Worm (Caenorhabditis elegans) whole organism, L1 larva: ENCODE measurements around the gene ttbk-6.
A peak's percentile ranks its signal among the peaks of the same experiment; 100 is the strongest.

Source experiments
- Y116A8C.19 ChIP-seq: sonication (generic microtip); optimal IDR thresholded peaks from 2 replicates; lab custom pipeline; 2016; ENCODE audit warnings: missing compliant biosample characterization, missing genetic modification characterization, borderline replicate concordance
- ceh-82 ChIP-seq, 3 experiments: fragments of 150-350 bp in 1 of 3; sonication (generic microtip) in 2 of 3; optimal IDR thresholded peaks; 2 replicates each; lab custom pipeline; 2014 to 2017; ENCODE audit warnings: missing biosample characterization in 3 of 3, missing genetic modification characterization in 3 of 3
- ceh-88 ChIP-seq: fragments of 200-800 bp; sonication (Bioruptor generic); IDR thresholded peaks from 2 replicates; pipeline ENCODE4 v1.3.6; 2022; ENCODE audit warnings: missing genetic modification characterization, missing compliant biosample characterization
- efl-1 ChIP-seq, 4 experiments: fragments of 150-350 bp; optimal IDR thresholded peaks in 3 of 4; peaks in 1 of 4; 1 replicate in 1 of 4; 2 replicates in 3 of 4; lab custom pipeline; 2014; ENCODE audit warnings: missing biosample characterization in 2 of 4, missing genetic modification characterization in 2 of 4, missing genetic modification reagents in 2 of 4
- efl-3 ChIP-seq: fragments of 200-800 bp; sonication (Bioruptor generic); optimal IDR thresholded peaks from 2 replicates; lab custom pipeline; 2018; ENCODE audit warnings: mild to moderate bottlenecking, missing genetic modification characterization, missing compliant biosample characterization
- egl-13 ChIP-seq: sonication (generic microtip); optimal IDR thresholded peaks from 2 replicates; lab custom pipeline; 2016; ENCODE audit warnings: missing genotype, missing genetic modification reagents, missing genetic modification characterization, missing compliant biosample characterization
- fkh-10 ChIP-seq: sonication (generic microtip); optimal IDR thresholded peaks from 2 replicates; lab custom pipeline; 2017; ENCODE audit warnings: missing biosample characterization, missing genetic modification reagents, missing genetic modification characterization
- fkh-4 ChIP-seq: sonication (generic microtip); optimal IDR thresholded peaks from 2 replicates; lab custom pipeline; 2016; ENCODE audit warnings: missing compliant biosample characterization, missing genetic modification characterization, borderline replicate concordance
- fkh-8 ChIP-seq: sonication (generic microtip); optimal IDR thresholded peaks from 2 replicates; lab custom pipeline; 2016; ENCODE audit warnings: mild to moderate bottlenecking, missing genetic modification characterization, missing compliant biosample characterization
- hlh-4 ChIP-seq: sonication (generic microtip); optimal IDR thresholded peaks from 2 replicates; lab custom pipeline; 2016; ENCODE audit warnings: mild to moderate bottlenecking, missing genetic modification characterization, missing compliant biosample characterization
- irx-1 ChIP-seq: sonication (generic microtip); optimal IDR thresholded peaks from 2 replicates; lab custom pipeline; 2016; ENCODE audit warnings: missing genetic modification characterization, missing compliant biosample characterization
- isw-1 ChIP-seq: fragments of 200-800 bp; sonication (Bioruptor generic); IDR thresholded peaks from 2 replicates; pipeline ENCODE4 v1.3.6; 2022; ENCODE audit warnings: missing genetic modification characterization, missing compliant biosample characterization
- lin-13 ChIP-seq: fragments of 150-350 bp; optimal IDR thresholded peaks from 2 replicates; lab custom pipeline; 2014; ENCODE audit warnings: missing biosample characterization, missing genetic modification reagents, missing genetic modification characterization
- lin-14 ChIP-seq: fragments of 200-800 bp; sonication (Bioruptor generic); optimal IDR thresholded peaks from 2 replicates; lab custom pipeline; 2018; ENCODE audit warnings: mild to moderate bottlenecking, missing genetic modification characterization, moderate library complexity, missing compliant biosample characterization
- lin-35 ChIP-seq, 2 experiments: fragments of 150-350 bp; optimal IDR thresholded peaks; 2 replicates each; lab custom pipeline; 2014; ENCODE audit warnings: missing biosample characterization in 2 of 2, missing genetic modification characterization in 2 of 2, missing genetic modification reagents in 2 of 2
- lir-3 ChIP-seq: sonication (generic microtip); optimal IDR thresholded peaks from 2 replicates; lab custom pipeline; 2016; ENCODE audit warnings: mild to moderate bottlenecking, missing genetic modification characterization, moderate library complexity, missing compliant biosample characterization; ENCODE audit not compliant: poor library complexity
- mdl-1 ChIP-seq, 2 experiments: fragments of 150-350 bp; optimal IDR thresholded peaks; 2 replicates each; lab custom pipeline; 2014 to 2017; ENCODE audit warnings: missing biosample characterization in 2 of 2, missing genetic modification characterization in 2 of 2, inconsistent platforms in 1 of 2
- mep-1 ChIP-seq: fragments of 150-350 bp; optimal IDR thresholded peaks from 2 replicates; lab custom pipeline; 2014; ENCODE audit warnings: missing biosample characterization, missing genetic modification characterization
- nhr-12 ChIP-seq: sonication (generic microtip); optimal IDR thresholded peaks from 2 replicates; lab custom pipeline; 2017; ENCODE audit warnings: missing biosample characterization, missing genetic modification characterization
- nhr-19 ChIP-seq: fragments of 200-800 bp; sonication (Bioruptor generic); conservative IDR thresholded peaks from 2 replicates; pipeline ENCODE4 v1.3.6; 2022; ENCODE audit warnings: missing genetic modification characterization, missing compliant biosample characterization
- nhr-20 ChIP-seq: sonication (generic microtip); optimal IDR thresholded peaks from 2 replicates; lab custom pipeline; 2016; ENCODE audit warnings: mild to moderate bottlenecking, missing genetic modification characterization, missing compliant biosample characterization
- nhr-47 ChIP-seq: sonication (generic microtip); optimal IDR thresholded peaks from 2 replicates; lab custom pipeline; 2016; ENCODE audit warnings: mild to moderate bottlenecking, missing genetic modification characterization, moderate library complexity, missing compliant biosample characterization
- nhr-71 ChIP-seq: sonication (generic microtip); optimal IDR thresholded peaks from 2 replicates; lab custom pipeline; 2016; ENCODE audit warnings: mild to moderate bottlenecking, missing genetic modification characterization, moderate library complexity, missing compliant biosample characterization
- nhr-90 ChIP-seq: sonication (generic microtip); optimal IDR thresholded peaks from 2 replicates; lab custom pipeline; 2016; ENCODE audit warnings: mild to moderate bottlenecking, missing genetic modification characterization, missing compliant biosample characterization; ENCODE audit not compliant: poor library complexity
- pax-3 ChIP-seq: fragments of 200-800 bp; sonication (Bioruptor generic); optimal IDR thresholded peaks from 2 replicates; lab custom pipeline; 2018; ENCODE audit warnings: mild to moderate bottlenecking, missing genetic modification characterization, moderate library complexity, missing compliant biosample characterization
- pqm-1 ChIP-seq: sonication (generic microtip); optimal IDR thresholded peaks from 3 replicates; lab custom pipeline; 2017; ENCODE audit warnings: missing biosample characterization, missing genetic modification characterization
- rnt-1 ChIP-seq: sonication (generic microtip); optimal IDR thresholded peaks from 2 replicates; lab custom pipeline; 2016; ENCODE audit warnings: mild to moderate bottlenecking, missing genetic modification characterization, moderate library complexity, missing compliant biosample characterization
- snpc-4 ChIP-seq: fragments of 150-350 bp; optimal IDR thresholded peaks from 2 replicates; lab custom pipeline; 2014; ENCODE audit warnings: missing biosample characterization, missing genetic modification characterization
- snu-23 ChIP-seq: sonication (generic microtip); optimal IDR thresholded peaks from 2 replicates; lab custom pipeline; 2016; ENCODE audit warnings: missing genetic modification characterization, missing compliant biosample characterization
- sox-4 ChIP-seq: sonication (generic microtip); optimal IDR thresholded peaks from 2 replicates; lab custom pipeline; 2016; ENCODE audit warnings: missing genetic modification characterization, missing compliant biosample characterization
- tlp-1 ChIP-seq: fragments of 150-350 bp; optimal IDR thresholded peaks from 2 replicates; lab custom pipeline; 2014; ENCODE audit warnings: missing biosample characterization, missing genetic modification characterization
- unc-86 ChIP-seq: sonication (generic microtip); optimal IDR thresholded peaks from 2 replicates; lab custom pipeline; 2016; ENCODE audit warnings: missing genetic modification characterization, missing compliant biosample characterization
- zag-1 ChIP-seq: fragments of 150-350 bp; optimal IDR thresholded peaks from 2 replicates; lab custom pipeline; 2014; ENCODE audit warnings: missing biosample characterization, missing genetic modification characterization
- zip-4 ChIP-seq: fragments of 200-800 bp; sonication (Bioruptor generic); optimal IDR thresholded peaks from 2 replicates; lab custom pipeline; 2018; ENCODE audit warnings: mild to moderate bottlenecking, missing genetic modification characterization, moderate library complexity, missing compliant biosample characterization
- ztf-11 ChIP-seq, 2 experiments: sonication (generic microtip); optimal IDR thresholded peaks; 2 replicates each; lab custom pipeline; 2016 to 2017; ENCODE audit warnings: missing genetic modification characterization in 2 of 2, missing biosample characterization in 1 of 2, missing compliant biosample characterization in 1 of 2
- ztf-4 ChIP-seq: fragments of 150-350 bp; optimal IDR thresholded peaks from 2 replicates; lab custom pipeline; 2014; ENCODE audit warnings: missing biosample characterization, missing genetic modification characterization

Gene ttbk-6

ce11 chrIII:5031375-5031836, 43.1 kb upstream of the ttbk-6 start (continued):
- TF ChIP-seq lin-13 (GFP tag; lab: Kevin White, UChicago) = peak; percentile 22
- TF ChIP-seq pax-3 = peak; percentile 78
- peak; percentile 33 for TF ChIP-seq efl-3 (GFP tag; lab: Kevin White, UChicago)
- peak in 1 of 2 experiments; percentile 33 for TF ChIP-seq mdl-1 (tag; optimal IDR thresholded peaks at IDR 0.05; lab: Kevin White, UChicago)
- TF ChIP-seq lir-3 (tag; lab: Kevin White, UChicago) = peak; percentile 55
- peak in 2 of 3 experiments; percentile 5 to 32 for TF ChIP-seq ceh-82 (tag; optimal IDR thresholded peaks at IDR 0.05; lab: Kevin White, UChicago)
- TF ChIP-seq ztf-11 (tag; optimal IDR thresholded peaks at IDR 0.05; lab: Kevin White, UChicago) = peak in 1 of 2 experiments; percentile 71
- TF ChIP-seq lin-14 (GFP tag; lab: Kevin White, UChicago) = peak; percentile 78
- peak; percentile 73 for TF ChIP-seq snu-23 (GFP tag; lab: Kevin White, UChicago)
- TF ChIP-seq nhr-19 (GFP tag; lab: Robert Waterston, UW) = peak; percentile 84
- TF ChIP-seq sox-4 (tag; lab: Kevin White, UChicago) = peak; percentile 74
- peak; percentile 25 for TF ChIP-seq snpc-4
- TF ChIP-seq ceh-88 = peak; percentile 58
- TF ChIP-seq lin-35 (GFP tag; optimal IDR thresholded peaks at IDR 0.05; lab: Kevin White, UChicago) = peak; percentile 13 to 58
- peak; percentile 45 for TF ChIP-seq unc-86 (tag; lab: Kevin White, UChicago)
- peak; percentile 58 for TF ChIP-seq rnt-1 (tag; lab: Kevin White, UChicago)
- TF ChIP-seq nhr-20 (tag; lab: Kevin White, UChicago) = peak; percentile 67
- peak; percentile 81 for TF ChIP-seq nhr-71
- peak; percentile 28 for TF ChIP-seq ztf-4 (tag; lab: Kevin White, UChicago)
- TF ChIP-seq fkh-10 = peak; percentile 35
- TF ChIP-seq isw-1 (GFP tag; lab: Robert Waterston, UW) = peak; percentile 50
- peak; percentile 89 for TF ChIP-seq nhr-47 (tag; lab: Kevin White, UChicago)
- peak; percentile 46 to 47 for TF ChIP-seq efl-1 (optimal IDR thresholded peaks at IDR 0.05; lab: Kevin White, UChicago)
- TF ChIP-seq efl-1 (GFP tag; optimal IDR thresholded peaks at IDR 0.05 in 1 of 2; lab: Kevin White, UChicago) = peak; percentile 29 to 95
- TF ChIP-seq irx-1 (tag; lab: Kevin White, UChicago) = peak; percentile 31
- TF ChIP-seq, all 84 proteins: peak for 50; not testable (repeated sequence) for 34

- no peak for TF ChIP-seq tlp-1 (tag; lab: Kevin White, UChicago)
- TF ChIP-seq egl-13 (tag; lab: Kevin White, UChicago) = no peak
- TF ChIP-seq zag-1 = no peak
- TF ChIP-seq snu-23 (GFP tag; lab: Kevin White, UChicago) = no peak
- TF ChIP-seq ztf-4 (tag; lab: Kevin White, UChicago) = no peak
These were observed 38.3 kb upstream of the ttbk-6 start, which contains the start of gene C45G9.6 for ce11 chrIII:5036158-5036557. Gene C45G9.6 (plus strand): TSS chrIII:5036458.

- TF ChIP-seq nhr-12 (tag; lab: Kevin White, UChicago) (no peak), egl-13 (tag; lab: Kevin White, UChicago) (no peak), efl-3 (GFP tag; lab: Kevin White, UChicago) (no peak), hlh-4 (tag; lab: Kevin White, UChicago) (no peak), zip-4 (no peak), mep-1 (tag; lab: Kevin White, UChicago) (no peak), pqm-1 (no peak), fkh-4 (no peak), Y116A8C.19 (no peak), fkh-8 (tag; lab: Kevin White, UChicago) (no peak), nhr-90 (tag; lab: Kevin White, UChicago) (no peak)
These were observed 32.4 kb upstream of the ttbk-6 start, which contains the start of gene nlp-43 for ce11 chrIII:5042112-5042511. Gene nlp-43 (plus strand): TSS chrIII:5042412.
